Worm (Caenorhabditis elegans) whole organism, young adult: Measurements from ENCODE around the gene nse-4.

Source experiments
- B0261.1 ChIP-seq: sonication (generic microtip); optimal IDR thresholded peaks from 2 replicates; lab custom pipeline; 2016; ENCODE audit warnings: mild to moderate bottlenecking, missing genetic modification characterization, moderate library complexity, missing compliant biosample characterization
- B0336.3 ChIP-seq: fragments of 200-800 bp; sonication (Bioruptor generic); IDR thresholded peaks from 2 replicates; pipeline ENCODE4 v1.3.6; 2022; ENCODE audit warnings: missing genetic modification characterization, missing compliant biosample characterization
- F10E7.11 ChIP-seq: sonication (generic microtip); optimal IDR thresholded peaks from 2 replicates; lab custom pipeline; 2017; ENCODE audit warnings: mild to moderate bottlenecking, missing genetic modification characterization, moderate library complexity, missing compliant biosample characterization
- F37B4.10 ChIP-seq: fragments of 200-800 bp; sonication (Bioruptor generic); IDR thresholded peaks from 2 replicates; pipeline ENCODE4 v1.3.6; 2022; ENCODE audit warnings: missing genetic modification characterization, missing compliant biosample characterization
- F52B5.7 ChIP-seq: sonication (generic microtip); optimal IDR thresholded peaks from 2 replicates; lab custom pipeline; 2016; ENCODE audit warnings: mild to moderate bottlenecking, missing genetic modification characterization, missing compliant biosample characterization
- F57C9.4 ChIP-seq: sonication (generic microtip); optimal IDR thresholded peaks from 2 replicates; lab custom pipeline; 2017; ENCODE audit warnings: mild to moderate bottlenecking, missing genetic modification characterization, missing compliant biosample characterization
- K11D2.4 ChIP-seq: fragments of 200-800 bp; sonication (Bioruptor generic); IDR thresholded peaks from 2 replicates; pipeline ENCODE4 v1.3.6; 2022; ENCODE audit warnings: missing genetic modification reagents, missing genetic modification characterization, missing compliant biosample characterization
- K12H6.12 ChIP-seq: fragments of 200-800 bp; sonication (Bioruptor generic); optimal IDR thresholded peaks from 2 replicates; lab custom pipeline; 2018; ENCODE audit warnings: mild to moderate bottlenecking, missing genetic modification characterization, missing compliant biosample characterization
- Y56A3A.18 ChIP-seq: fragments of 200-800 bp; sonication (Bioruptor generic); IDR thresholded peaks from 2 replicates; pipeline ENCODE4 v1.3.6; 2022; ENCODE audit warnings: missing genetic modification reagents, missing genetic modification characterization, missing compliant biosample characterization
- Y79H2A.3 ChIP-seq: fragments of 200-800 bp; sonication (Bioruptor generic); conservative IDR thresholded peaks from 2 replicates; pipeline ENCODE4 v1.3.6; 2022; ENCODE audit warnings: missing genetic modification reagents, missing genetic modification characterization, missing compliant biosample characterization
- ZK185.1 ChIP-seq: sonication (generic microtip); optimal IDR thresholded peaks from 2 replicates; lab custom pipeline; 2016; ENCODE audit warnings: mild to moderate bottlenecking, missing genetic modification characterization, missing compliant biosample characterization; ENCODE audit not compliant: poor library complexity, severe bottlenecking
- akir-1 ChIP-seq: fragments of 200-800 bp; sonication (Bioruptor generic); optimal IDR thresholded peaks from 2 replicates; lab custom pipeline; 2018; ENCODE audit warnings: mild to moderate bottlenecking, missing genetic modification characterization, moderate library complexity, missing compliant biosample characterization
- atf-7 ChIP-seq: sonication (generic microtip); optimal IDR thresholded peaks from 2 replicates; lab custom pipeline; 2017; ENCODE audit warnings: mild to moderate bottlenecking, missing genetic modification characterization, missing compliant biosample characterization
- attf-3 ChIP-seq: fragments of 200-800 bp; sonication (Bioruptor generic); conservative IDR thresholded peaks from 2 replicates; pipeline ENCODE4 v1.3.6; 2022; ENCODE audit warnings: missing genetic modification reagents, missing genetic modification characterization, missing compliant biosample characterization
- attf-5 ChIP-seq: fragments of 200-800 bp; sonication (Bioruptor generic); optimal IDR thresholded peaks from 2 replicates; lab custom pipeline; 2018; ENCODE audit warnings: mild to moderate bottlenecking, missing genetic modification characterization, missing compliant biosample characterization
- bed-2 ChIP-seq: fragments of 200-800 bp; sonication (Bioruptor generic); IDR thresholded peaks from 2 replicates; pipeline ENCODE4 v1.3.6; 2022; ENCODE audit warnings: missing genetic modification reagents, missing genetic modification characterization, missing compliant biosample characterization
- cebp-1 ChIP-seq, 2 experiments: fragments of 200-800 bp in 1 of 2; sonication (Bioruptor generic) in 1 of 2; sonication (generic microtip) in 1 of 2; IDR thresholded peaks in 1 of 2; optimal IDR thresholded peaks in 1 of 2; 2 replicates each; pipeline versions ENCODE4 v1.3.6 to Lab custom; 2017 to 2022; ENCODE audit warnings: missing compliant biosample characterization in 2 of 2, missing genetic modification characterization in 2 of 2, mild to moderate bottlenecking in 1 of 2, missing genetic modification reagents in 1 of 2, moderate library complexity in 1 of 2
- cebp-2 ChIP-seq: fragments of 200-800 bp; sonication (Bioruptor generic); IDR thresholded peaks from 2 replicates; pipeline ENCODE4 v1.3.6; 2022; ENCODE audit warnings: missing genetic modification characterization, missing compliant biosample characterization
- ceh-27 ChIP-seq: fragments of 200-800 bp; sonication (Bioruptor generic); optimal IDR thresholded peaks from 2 replicates; lab custom pipeline; 2018; ENCODE audit warnings: mild to moderate bottlenecking, missing genetic modification characterization, moderate library complexity, missing compliant biosample characterization
- ceh-58 ChIP-seq: fragments of 200-800 bp; sonication (Bioruptor generic); IDR thresholded peaks from 2 replicates; pipeline ENCODE4 v1.3.6; 2022; ENCODE audit warnings: missing genetic modification characterization, missing compliant biosample characterization
- dox-1 ChIP-seq: fragments of 200-800 bp; sonication (Bioruptor generic); IDR thresholded peaks from 2 replicates; pipeline ENCODE4 v1.3.6; 2022; ENCODE audit warnings: missing genetic modification reagents, missing genetic modification characterization, missing compliant biosample characterization
- ekl-4 ChIP-seq: fragments of 200-800 bp; sonication (Bioruptor generic); IDR thresholded peaks from 2 replicates; pipeline ENCODE4 v1.3.6; 2022; ENCODE audit warnings: missing genetic modification reagents, missing genetic modification characterization, missing compliant biosample characterization
- hsf-1 ChIP-seq: fragments of 200-800 bp; sonication (Bioruptor generic); IDR thresholded peaks from 2 replicates; pipeline ENCODE4 v1.3.6; 2022; ENCODE audit warnings: missing genetic modification reagents, missing genetic modification characterization, missing compliant biosample characterization
- let-607 ChIP-seq, 2 experiments: fragments of 200-800 bp in 1 of 2; sonication (Bioruptor generic) in 1 of 2; sonication (generic microtip) in 1 of 2; optimal IDR thresholded peaks; 2 replicates each; lab custom pipeline; 2016 to 2018; ENCODE audit warnings: mild to moderate bottlenecking in 2 of 2, missing compliant biosample characterization in 2 of 2, missing genetic modification characterization in 2 of 2, moderate library complexity in 2 of 2, missing genotype in 1 of 2
- lin-26 ChIP-seq: fragments of 200-800 bp; sonication (Bioruptor generic); IDR thresholded peaks from 2 replicates; pipeline ENCODE4 v1.3.6; 2022; ENCODE audit warnings: missing genetic modification reagents, missing genetic modification characterization, missing compliant biosample characterization
- lin-35 ChIP-seq, 3 experiments: fragments of 150-350 bp in 2 of 3; sonication (generic microtip) in 1 of 3; optimal IDR thresholded peaks; 2 replicates each; lab custom pipeline; 2014 to 2018; ENCODE audit warnings: missing biosample characterization in 3 of 3, missing genetic modification characterization in 3 of 3, missing genetic modification reagents in 3 of 3
- lir-1 ChIP-seq: fragments of 200-800 bp; sonication (Bioruptor generic); conservative IDR thresholded peaks from 2 replicates; pipeline ENCODE4 v1.3.6; 2022; ENCODE audit warnings: missing genetic modification reagents, missing genetic modification characterization, missing compliant biosample characterization
- lsy-27 ChIP-seq: sonication (generic microtip); optimal IDR thresholded peaks from 2 replicates; lab custom pipeline; 2017; ENCODE audit warnings: missing genetic modification characterization, mild to moderate bottlenecking, missing compliant biosample characterization, antibody characterized with exemption, missing genotype, borderline replicate concordance; ENCODE audit not compliant: insufficient read depth
- madf-3 ChIP-seq: fragments of 200-800 bp; sonication (Bioruptor generic); IDR thresholded peaks from 2 replicates; pipeline ENCODE4 v1.3.6; 2022; ENCODE audit warnings: missing genetic modification reagents, missing genetic modification characterization, missing compliant biosample characterization
- madf-6 ChIP-seq: fragments of 200-800 bp; sonication (Bioruptor generic); IDR thresholded peaks from 2 replicates; pipeline ENCODE4 v1.3.6; 2022; ENCODE audit warnings: missing genetic modification reagents, missing genetic modification characterization, missing compliant biosample characterization
- madf-8 ChIP-seq: fragments of 200-800 bp; sonication (Bioruptor generic); conservative IDR thresholded peaks from 2 replicates; pipeline ENCODE4 v1.3.6; 2022; ENCODE audit warnings: missing genetic modification reagents, missing genetic modification characterization, missing compliant biosample characterization
- nfya-2 ChIP-seq: fragments of 200-800 bp; sonication (Bioruptor generic); IDR thresholded peaks from 2 replicates; pipeline ENCODE4 v1.3.6; 2022; ENCODE audit warnings: missing genetic modification reagents, missing genetic modification characterization, missing compliant biosample characterization
- nhr-179 ChIP-seq: sonication (generic microtip); optimal IDR thresholded peaks from 2 replicates; lab custom pipeline; 2016; ENCODE audit warnings: mild to moderate bottlenecking, missing genetic modification characterization, missing compliant biosample characterization
- rcor-1 ChIP-seq: fragments of 200-800 bp; sonication (Bioruptor generic); IDR thresholded peaks from 2 replicates; pipeline ENCODE4 v1.3.6; 2022; ENCODE audit warnings: missing genetic modification reagents, missing genetic modification characterization, missing compliant biosample characterization
- rec-8 ChIP-seq, 2 experiments: sonication (generic microtip); optimal IDR thresholded peaks; 2 replicates each; lab custom pipeline; 2016; ENCODE audit warnings: mild to moderate bottlenecking in 2 of 2, missing genetic modification characterization in 2 of 2, missing genetic modification reagents in 2 of 2, missing genotype in 2 of 2, missing biosample characterization in 1 of 2, missing compliant biosample characterization in 1 of 2, moderate library complexity in 1 of 2
- repo-1 ChIP-seq: sonication (generic microtip); optimal IDR thresholded peaks from 2 replicates; lab custom pipeline; 2017; ENCODE audit warnings: mild to moderate bottlenecking, missing genetic modification characterization, missing compliant biosample characterization
- rpc-1 ChIP-seq, 2 experiments: fragments of 150-350 bp in 1 of 2; sonication (generic microtip) in 1 of 2; optimal IDR thresholded peaks; 2 replicates each; lab custom pipeline; 2014 to 2018; ENCODE audit warnings: missing biosample characterization in 1 of 2, missing genetic modification characterization in 1 of 2, missing genetic modification reagents in 1 of 2, missing genotype in 1 of 2
- somi-1 ChIP-seq: fragments of 200-800 bp; sonication (Bioruptor generic); optimal IDR thresholded peaks from 2 replicates; lab custom pipeline; 2018; ENCODE audit warnings: mild to moderate bottlenecking, missing genetic modification characterization, missing compliant biosample characterization
- sptf-2 ChIP-seq: fragments of 200-800 bp; sonication (Bioruptor generic); optimal IDR thresholded peaks from 2 replicates; lab custom pipeline; 2018; ENCODE audit warnings: mild to moderate bottlenecking, missing genetic modification characterization, missing compliant biosample characterization
- unc-130 ChIP-seq: sonication (generic microtip); optimal IDR thresholded peaks from 2 replicates; lab custom pipeline; 2016; ENCODE audit warnings: missing genetic modification reagents, missing genetic modification characterization, missing compliant biosample characterization
- xnd-1 ChIP-seq: sonication (generic microtip); optimal IDR thresholded peaks from 2 replicates; lab custom pipeline; 2016; ENCODE audit warnings: missing genotype, missing genetic modification reagents, missing genetic modification characterization, missing compliant biosample characterization
- zfh-2 ChIP-seq: fragments of 200-800 bp; sonication (Bioruptor generic); conservative IDR thresholded peaks from 2 replicates; pipeline ENCODE4 v1.3.6; 2022; ENCODE audit warnings: missing genetic modification reagents, missing genetic modification characterization, missing compliant biosample characterization
- ztf-22 ChIP-seq: fragments of 200-800 bp; sonication (Bioruptor generic); optimal IDR thresholded peaks from 2 replicates; lab custom pipeline; 2018; ENCODE audit warnings: mild to moderate bottlenecking, missing genetic modification characterization, moderate library complexity, missing compliant biosample characterization
- ztf-3 ChIP-seq: fragments of 200-800 bp; sonication (Bioruptor generic); optimal IDR thresholded peaks from 2 replicates; lab custom pipeline; 2018; ENCODE audit warnings: mild to moderate bottlenecking, missing genetic modification characterization, missing compliant biosample characterization
- ztf-6 ChIP-seq: fragments of 200-800 bp; sonication (Bioruptor generic); IDR thresholded peaks from 2 replicates; pipeline ENCODE4 v1.3.6; 2022; ENCODE audit warnings: missing genetic modification reagents, missing genetic modification characterization, missing compliant biosample characterization

The nse-4 gene

ce11 chrIV:11523685-11524084 is 43.0 kb downstream of the nse-4 start:
- TF ChIP-seq madf-6 (GFP tag; lab: Robert Waterston, UW): 0 out of 2 replicates have a peak, but pooled peaks have one; percentile 9
- TF ChIP-seq ceh-58 (GFP tag; lab: Robert Waterston, UW): no peak
- 0 out of 2 replicates have a peak, but pooled peaks have one; percentile 15 for TF ChIP-seq attf-3
- TF ChIP-seq F52B5.7 (tag; lab: Kevin White, UChicago): no peak
- TF ChIP-seq lin-26 (GFP tag; lab: Robert Waterston, UW): 0 out of 2 replicates have a peak, but pooled peaks have one; percentile 55
- peak; percentile 83 for TF ChIP-seq lir-1 (GFP tag; lab: Robert Waterston, UW)
- TF ChIP-seq ekl-4: 0 out of 2 replicates have a peak, but pooled peaks have one; percentile 9
- TF ChIP-seq lin-35 (GFP tag; optimal IDR thresholded peaks at IDR 0.05; lab: Kevin White, UChicago): peak in 1 of 3 experiments; percentile 1
- TF ChIP-seq rcor-1: 0 out of 2 replicates have a peak, but pooled peaks have one; percentile 14

ce11 chrIV:11524241-11524692 is 43.6 kb downstream of the nse-4 start, which contains the start of gene mep-1:
mep-1 (plus strand) TSS chrIV:11524642.
- no peak for TF ChIP-seq akir-1 (GFP tag; lab: Kevin White, UChicago)
- TF ChIP-seq lin-26 (GFP tag; lab: Robert Waterston, UW): peak; percentile 58
- peak; percentile 76 for TF ChIP-seq ceh-27 (GFP tag; lab: Kevin White, UChicago)
- no peak for TF ChIP-seq xnd-1 (tag; lab: Kevin White, UChicago)
- no peak for TF ChIP-seq K11D2.4 (GFP tag; lab: Robert Waterston, UW)
- no peak for TF ChIP-seq bed-2 (GFP tag; lab: Robert Waterston, UW)
- TF ChIP-seq repo-1 (tag; lab: Kevin White, UChicago): no peak
- no peak for TF ChIP-seq nhr-179 (tag; lab: Kevin White, UChicago)
- TF ChIP-seq ZK185.1 (tag; lab: Kevin White, UChicago): no peak
- no peak for TF ChIP-seq F37B4.10
- no peak for TF ChIP-seq B0261.1 (tag; lab: Kevin White, UChicago)
- no peak for TF ChIP-seq Y79H2A.3 (GFP tag; lab: Robert Waterston, UW)
- peak; percentile 13; the same call in 1 of the 2 replicates for TF ChIP-seq dox-1
- TF ChIP-seq ztf-3 (GFP tag; lab: Kevin White, UChicago): no peak
- no peak for TF ChIP-seq ztf-6 (GFP tag; lab: Robert Waterston, UW)
- peak; percentile 20; the same call in 1 of the 2 replicates for TF ChIP-seq hsf-1 (GFP tag; lab: Robert Waterston, UW)
- no peak for TF ChIP-seq sptf-2 (GFP tag; lab: Kevin White, UChicago)
- TF ChIP-seq let-607 (tag; optimal IDR thresholded peaks at IDR 0.05; lab: Kevin White, UChicago): no peak
- no peak for TF ChIP-seq lsy-27 (tag; lab: Kevin White, UChicago)
- TF ChIP-seq K12H6.12 (tag; lab: Kevin White, UChicago): peak; percentile 50
- no peak for TF ChIP-seq nfya-2
- no peak for TF ChIP-seq cebp-2 (GFP tag; lab: Robert Waterston, UW)
- TF ChIP-seq somi-1 (GFP tag; lab: Kevin White, UChicago): no peak
- TF ChIP-seq Y56A3A.18 (GFP tag; lab: Robert Waterston, UW): no peak
- TF ChIP-seq attf-5 (GFP tag; lab: Kevin White, UChicago): peak; percentile 62
- TF ChIP-seq atf-7: no peak
- no peak for TF ChIP-seq madf-8 (GFP tag; lab: Robert Waterston, UW)
- no peak for TF ChIP-seq B0336.3 (GFP tag; lab: Robert Waterston, UW)
- TF ChIP-seq zfh-2 (GFP tag; lab: Robert Waterston, UW): peak; percentile 98
- no peak for TF ChIP-seq madf-3
- no peak for TF ChIP-seq rpc-1 (optimal IDR thresholded peaks at IDR 0.05; lab: Kevin White, UChicago)
- TF ChIP-seq rpc-1 (tag; optimal IDR thresholded peaks at IDR 0.05; lab: Kevin White, UChicago): no peak
- TF ChIP-seq unc-130: no peak
- TF ChIP-seq rec-8 (tag; optimal IDR thresholded peaks at IDR 0.05; lab: Kevin White, UChicago): no peak
- no peak for TF ChIP-seq ztf-22 (GFP tag; lab: Kevin White, UChicago)
- TF ChIP-seq cebp-1 (GFP tag; IDR thresholded peaks at IDR 0.05; lab: Robert Waterston, UW): peak; percentile 30; the same call in 1 of the 2 replicates
- TF ChIP-seq cebp-1 (tag; optimal IDR thresholded peaks at IDR 0.05; lab: Kevin White, UChicago): peak; percentile 51
- TF ChIP-seq F57C9.4: no peak
- TF ChIP-seq F10E7.11: no peak
